Worm (Caenorhabditis elegans) whole organism, L1 larva: ENCODE data around the gene sre-21.

Experiments
- C04F5.9 ChIP-seq: sonication (generic microtip); optimal IDR thresholded peaks from 2 replicates; lab custom pipeline; 2016; ENCODE audit warnings: missing genetic modification characterization, missing compliant biosample characterization
- C34B4.2 ChIP-seq: sonication (generic microtip); optimal IDR thresholded peaks from 2 replicates; lab custom pipeline; 2017; ENCODE audit warnings: mild to moderate bottlenecking, missing genetic modification characterization, missing compliant biosample characterization
- ama-1 ChIP-seq: fragments of 150-350 bp; optimal IDR thresholded peaks from 2 replicates; lab custom pipeline; 2014
- ceh-8 ChIP-seq: fragments of 200-800 bp; sonication (Bioruptor generic); optimal IDR thresholded peaks from 2 replicates; lab custom pipeline; 2018; ENCODE audit warnings: mild to moderate bottlenecking, missing genetic modification characterization, moderate library complexity, missing compliant biosample characterization
- ceh-82 ChIP-seq, 3 experiments: fragments of 150-350 bp in 1 of 3; sonication (generic microtip) in 2 of 3; optimal IDR thresholded peaks; 2 replicates each; lab custom pipeline; 2014 to 2017; ENCODE audit warnings: missing biosample characterization in 3 of 3, missing genetic modification characterization in 3 of 3
- ceh-90 ChIP-seq: sonication (generic microtip); optimal IDR thresholded peaks from 2 replicates; lab custom pipeline; 2016; ENCODE audit warnings: missing genetic modification characterization, missing compliant biosample characterization
- dpl-1 ChIP-seq, 3 experiments: fragments of 150-350 bp in 2 of 3; sonication (generic microtip) in 1 of 3; optimal IDR thresholded peaks; 2 replicates each; lab custom pipeline; 2014 to 2017; ENCODE audit warnings: missing biosample characterization in 3 of 3, missing genetic modification characterization in 3 of 3, missing genetic modification reagents in 3 of 3
- efl-1 ChIP-seq, 4 experiments: fragments of 150-350 bp; optimal IDR thresholded peaks in 3 of 4; peaks in 1 of 4; 1 replicate in 1 of 4; 2 replicates in 3 of 4; lab custom pipeline; 2014; ENCODE audit warnings: missing biosample characterization in 2 of 4, missing genetic modification characterization in 2 of 4, missing genetic modification reagents in 2 of 4
- efl-3 ChIP-seq: fragments of 200-800 bp; sonication (Bioruptor generic); optimal IDR thresholded peaks from 2 replicates; lab custom pipeline; 2018; ENCODE audit warnings: mild to moderate bottlenecking, missing genetic modification characterization, missing compliant biosample characterization
- egl-27 ChIP-seq, 2 experiments: fragments of 150-350 bp in 1 of 2; sonication (generic microtip); optimal IDR thresholded peaks; 3 replicates each; lab custom pipeline; 2017 to 2018; ENCODE audit warnings: missing biosample characterization in 2 of 2, missing genetic modification characterization in 2 of 2, missing genetic modification reagents in 2 of 2
- fkh-4 ChIP-seq: sonication (generic microtip); optimal IDR thresholded peaks from 2 replicates; lab custom pipeline; 2016; ENCODE audit warnings: missing compliant biosample characterization, missing genetic modification characterization, borderline replicate concordance
- fos-1 ChIP-seq: fragments of 150-350 bp; optimal IDR thresholded peaks from 2 replicates; lab custom pipeline; 2014; ENCODE audit warnings: missing biosample characterization, missing genetic modification characterization
- hlh-4 ChIP-seq: sonication (generic microtip); optimal IDR thresholded peaks from 2 replicates; lab custom pipeline; 2016; ENCODE audit warnings: mild to moderate bottlenecking, missing genetic modification characterization, missing compliant biosample characterization
- irx-1 ChIP-seq: sonication (generic microtip); optimal IDR thresholded peaks from 2 replicates; lab custom pipeline; 2016; ENCODE audit warnings: missing genetic modification characterization, missing compliant biosample characterization
- lin-13 ChIP-seq: fragments of 150-350 bp; optimal IDR thresholded peaks from 2 replicates; lab custom pipeline; 2014; ENCODE audit warnings: missing biosample characterization, missing genetic modification reagents, missing genetic modification characterization
- lin-35 ChIP-seq, 2 experiments: fragments of 150-350 bp; optimal IDR thresholded peaks; 2 replicates each; lab custom pipeline; 2014; ENCODE audit warnings: missing biosample characterization in 2 of 2, missing genetic modification characterization in 2 of 2, missing genetic modification reagents in 2 of 2
- mep-1 ChIP-seq: fragments of 150-350 bp; optimal IDR thresholded peaks from 2 replicates; lab custom pipeline; 2014; ENCODE audit warnings: missing biosample characterization, missing genetic modification characterization
- nhr-11 ChIP-seq: fragments of 150-350 bp; optimal IDR thresholded peaks from 2 replicates; lab custom pipeline; 2014; ENCODE audit warnings: missing biosample characterization, missing genetic modification characterization
- nhr-19 ChIP-seq: fragments of 200-800 bp; sonication (Bioruptor generic); conservative IDR thresholded peaks from 2 replicates; pipeline ENCODE4 v1.3.6; 2022; ENCODE audit warnings: missing genetic modification characterization, missing compliant biosample characterization
- nhr-237 ChIP-seq: fragments of 150-350 bp; optimal IDR thresholded peaks from 2 replicates; lab custom pipeline; 2014; ENCODE audit warnings: missing biosample characterization, missing genetic modification characterization
- nhr-71 ChIP-seq: sonication (generic microtip); optimal IDR thresholded peaks from 2 replicates; lab custom pipeline; 2016; ENCODE audit warnings: mild to moderate bottlenecking, missing genetic modification characterization, moderate library complexity, missing compliant biosample characterization
- nhr-77 ChIP-seq: fragments of 150-350 bp; optimal IDR thresholded peaks from 2 replicates; lab custom pipeline; 2014; ENCODE audit warnings: missing biosample characterization, missing genetic modification characterization
- nhr-84 ChIP-seq: sonication (generic microtip); optimal IDR thresholded peaks from 2 replicates; lab custom pipeline; 2017; ENCODE audit warnings: missing biosample characterization, missing genetic modification characterization
- nhr-85 ChIP-seq: sonication (generic microtip); peaks from one replicate; lab custom pipeline; 2016; ENCODE audit warnings: missing genetic modification characterization, inconsistent platforms, missing compliant biosample characterization
- pax-3 ChIP-seq: fragments of 200-800 bp; sonication (Bioruptor generic); optimal IDR thresholded peaks from 2 replicates; lab custom pipeline; 2018; ENCODE audit warnings: mild to moderate bottlenecking, missing genetic modification characterization, moderate library complexity, missing compliant biosample characterization
- snpc-4 ChIP-seq: fragments of 150-350 bp; optimal IDR thresholded peaks from 2 replicates; lab custom pipeline; 2014; ENCODE audit warnings: missing biosample characterization, missing genetic modification characterization
- snu-23 ChIP-seq: sonication (generic microtip); optimal IDR thresholded peaks from 2 replicates; lab custom pipeline; 2016; ENCODE audit warnings: missing genetic modification characterization, missing compliant biosample characterization
- sup-37 ChIP-seq: fragments of 200-800 bp; sonication (Bioruptor generic); optimal IDR thresholded peaks from 2 replicates; lab custom pipeline; 2018; ENCODE audit warnings: mild to moderate bottlenecking, missing genetic modification characterization, missing compliant biosample characterization
- tlp-1 ChIP-seq: fragments of 150-350 bp; optimal IDR thresholded peaks from 2 replicates; lab custom pipeline; 2014; ENCODE audit warnings: missing biosample characterization, missing genetic modification characterization
- unc-130 ChIP-seq: fragments of 150-350 bp; optimal IDR thresholded peaks from 2 replicates; lab custom pipeline; 2017; ENCODE audit warnings: missing biosample characterization, missing genetic modification characterization, inconsistent platforms
- unc-86 ChIP-seq: sonication (generic microtip); optimal IDR thresholded peaks from 2 replicates; lab custom pipeline; 2016; ENCODE audit warnings: missing genetic modification characterization, missing compliant biosample characterization
- unc-98 ChIP-seq: fragments of 200-800 bp; sonication (Bioruptor generic); IDR thresholded peaks from 2 replicates; pipeline ENCODE4 v1.3.6; 2022; ENCODE audit warnings: missing genetic modification characterization, missing compliant biosample characterization
- xbp-1 ChIP-seq: sonication (generic microtip); optimal IDR thresholded peaks from 2 replicates; lab custom pipeline; 2016; ENCODE audit warnings: missing genetic modification characterization, missing compliant biosample characterization
- ztf-4 ChIP-seq: fragments of 150-350 bp; optimal IDR thresholded peaks from 2 replicates; lab custom pipeline; 2014; ENCODE audit warnings: missing biosample characterization, missing genetic modification characterization

The sre-21 gene

ce11 chrV:17810053-17810452 lies 37.0 kb upstream of the sre-21 start, which contains the start of gene srh-296:
Gene srh-296, plus strand, starts transcription at chrV:17810353.
- TF ChIP-seq C04F5.9 (tag; lab: Kevin White, UChicago) (no peak), ceh-82 (tag; optimal IDR thresholded peaks at IDR 0.05; lab: Kevin White, UChicago) (no peak), fkh-4 (tag; lab: Kevin White, UChicago) (no peak), unc-130 (tag; lab: Kevin White, UChicago) (no peak), unc-98 (GFP tag; lab: Robert Waterston, UW) (no peak), lin-35 (GFP tag; optimal IDR thresholded peaks at IDR 0.05; lab: Kevin White, UChicago) (no peak), fos-1 (tag; lab: Kevin White, UChicago) (no peak)

ce11 chrV:17805323-17805722 lies 32.3 kb upstream of the sre-21 start, which contains the start of gene srh-291:
Gene srh-291, plus strand, starts transcription at chrV:17805623.
- TF ChIP-seq nhr-84 (tag; lab: Kevin White, UChicago) = no peak
- no peak for TF ChIP-seq efl-1 (optimal IDR thresholded peaks at IDR 0.05; lab: Kevin White, UChicago)
- peak in 1 of 2 experiments; percentile 64 for TF ChIP-seq efl-1 (GFP tag; optimal IDR thresholded peaks at IDR 0.05 in 1 of 2; lab: Kevin White, UChicago)

- no peak for TF ChIP-seq ceh-8 (GFP tag; lab: Kevin White, UChicago)
- no peak for TF ChIP-seq snu-23 (GFP tag; lab: Kevin White, UChicago)
- TF ChIP-seq sup-37 (GFP tag; lab: Kevin White, UChicago) = no peak
- no peak for TF ChIP-seq hlh-4 (tag; lab: Kevin White, UChicago)
- no peak for TF ChIP-seq irx-1
- no peak for TF ChIP-seq ztf-4 (tag; lab: Kevin White, UChicago)
- no peak for TF ChIP-seq unc-86
- no peak for TF ChIP-seq ceh-82 (tag; optimal IDR thresholded peaks at IDR 0.05; lab: Kevin White, UChicago)
- no peak for TF ChIP-seq snpc-4 (tag; lab: Kevin White, UChicago)
- no peak for TF ChIP-seq nhr-237
- no peak for TF ChIP-seq dpl-1 (GFP tag; optimal IDR thresholded peaks at IDR 0.05; lab: Kevin White, UChicago)
- TF ChIP-seq C34B4.2 = no peak
- TF ChIP-seq tlp-1 (tag; lab: Kevin White, UChicago) = no peak
- no peak for TF ChIP-seq mep-1 (tag; lab: Kevin White, UChicago)
These were observed 29.5 kb upstream of the sre-21 start, which contains the start of the genes Y94A7B.11 and srh-292 for ce11 chrV:17802519-17802918. Gene Y94A7B.11, minus strand, starts transcription at chrV:17802619. Gene srh-292, plus strand, starts transcription at chrV:17802769.

DNA sequence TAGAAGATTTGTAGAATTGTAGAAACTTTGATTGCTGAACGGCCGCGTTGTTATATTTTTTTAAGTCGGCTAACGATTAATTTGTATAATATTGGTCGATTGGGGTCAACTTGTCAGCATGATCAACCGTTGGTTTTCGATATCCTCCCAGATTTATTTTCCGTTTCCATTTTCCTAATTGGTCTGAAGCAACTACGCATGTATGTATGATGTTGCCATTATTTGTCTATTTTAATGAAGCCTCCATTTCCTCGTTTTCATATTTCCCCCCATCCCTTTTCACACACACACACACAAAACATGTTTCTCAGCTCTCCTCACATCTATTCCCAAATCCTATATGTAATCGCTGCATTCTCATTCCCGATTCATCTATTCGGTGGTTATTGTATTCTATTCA lies 27.5 kb upstream of the sre-21 start, which contains the start of gene srh-287:
srh-287 (plus strand) TSS at position 301 of the 400 bp plus-strand sequence.
- no peak for TF ChIP-seq unc-86
- no peak for TF ChIP-seq efl-1 (optimal IDR thresholded peaks at IDR 0.05; lab: Kevin White, UChicago)
- no peak for TF ChIP-seq efl-1 (GFP tag; optimal IDR thresholded peaks at IDR 0.05 in 1 of 2; lab: Kevin White, UChicago)
- TF ChIP-seq nhr-71 (tag; lab: Kevin White, UChicago) = no peak
- TF ChIP-seq nhr-11 (tag; lab: Kevin White, UChicago) = no peak
- TF ChIP-seq unc-130 (tag; lab: Kevin White, UChicago) = no peak
- no peak for TF ChIP-seq nhr-19 (GFP tag; lab: Robert Waterston, UW)
- TF ChIP-seq nhr-77 (tag; lab: Kevin White, UChicago) = no peak
- no peak for TF ChIP-seq dpl-1 (GFP tag; optimal IDR thresholded peaks at IDR 0.05; lab: Kevin White, UChicago)
- no peak for TF ChIP-seq snu-23 (GFP tag; lab: Kevin White, UChicago)
- TF ChIP-seq hlh-4 (tag; lab: Kevin White, UChicago) = no peak
- TF ChIP-seq ceh-90 (tag; lab: Kevin White, UChicago) = no peak
- TF ChIP-seq, all 84 proteins: peak for 0

DNA sequence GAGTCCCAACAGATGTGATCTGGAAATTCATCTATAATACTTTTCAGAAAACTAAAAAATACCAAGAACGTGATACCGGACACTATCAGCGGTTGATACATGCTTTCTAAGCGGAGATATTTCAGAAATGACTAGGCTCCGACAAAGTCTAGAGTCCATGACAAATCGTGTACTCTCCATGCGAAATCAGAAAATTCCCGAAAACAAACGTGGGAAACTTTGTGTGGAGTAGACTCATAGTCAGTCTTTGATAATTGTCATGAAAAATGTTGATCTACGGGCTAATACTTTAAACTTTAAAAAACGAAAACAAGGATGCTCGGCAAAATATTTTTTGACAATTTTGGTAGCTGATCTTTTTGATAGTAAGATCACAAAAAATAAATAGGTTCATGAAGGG lies 25.8 kb upstream of the sre-21 start, which contains the start of gene srx-18:
srx-18 (minus strand) TSS at position 101 of the 400 bp plus-strand sequence.
- no peak for TF ChIP-seq efl-3 (GFP tag; lab: Kevin White, UChicago)
- TF ChIP-seq unc-130 (tag; lab: Kevin White, UChicago) = no peak
- no peak for TF ChIP-seq ama-1 (lab: Kevin White, UChicago)
- TF ChIP-seq nhr-85 (tag; lab: Kevin White, UChicago) = no peak
- no peak for TF ChIP-seq tlp-1 (tag; lab: Kevin White, UChicago)
- TF ChIP-seq C04F5.9 (tag; lab: Kevin White, UChicago) = no peak
- no peak for TF ChIP-seq pax-3 (tag; lab: Kevin White, UChicago)
- TF ChIP-seq snu-23 (GFP tag; lab: Kevin White, UChicago) = no peak
- TF ChIP-seq lin-13 (GFP tag; lab: Kevin White, UChicago) = no peak
- no peak for TF ChIP-seq egl-27 (tag; optimal IDR thresholded peaks at IDR 0.05; lab: Kevin White, UChicago)
- TF ChIP-seq xbp-1 (tag; lab: Kevin White, UChicago) = no peak
